Fruit fly (Drosophila melanogaster): ENCODE measurements around the gene alpha-Est3.

The alpha-Est3 gene

dm6 chr3R:7523594-7523993 is 17.8 kb downstream of the alpha-Est3 start, which contains the start of gene alpha-Est7:
Gene alpha-Est7 (minus strand): TSS chr3R:7523753.
- TF ChIP-seq CG17806 (tag; optimal IDR thresholded peaks at IDR 0.05): no peak
- TF ChIP-seq CG10348 (GFP tag; IDR thresholded peaks at IDR 0.05): no peak
- no peak for TF ChIP-seq CG9948 (tag; optimal IDR thresholded peaks at IDR 0.05)
- no peak for TF ChIP-seq CG8301 (tag; optimal IDR thresholded peaks at IDR 0.05)
- no peak for TF ChIP-seq D1 (tag; optimal IDR thresholded peaks at IDR 0.05)
- TF ChIP-seq CG15710 (tag; optimal IDR thresholded peaks at IDR 0.05): no peak
- TF ChIP-seq Pif1B (GFP tag; optimal IDR thresholded peaks at IDR 0.05): no peak
- no peak for TF ChIP-seq Ets98B (GFP tag; IDR thresholded peaks at IDR 0.05)
- TF ChIP-seq CG34367 (tag; optimal IDR thresholded peaks at IDR 0.05): no peak
- TF ChIP-seq CG12605 (GFP tag; IDR thresholded peaks at IDR 0.05): no peak; the same call in 1 of the 2 replicates
- no peak for TF ChIP-seq Snoo (tag; optimal IDR thresholded peaks at IDR 0.05)

dm6 chr3R:7522266-7522955 is 19.0 kb downstream of the alpha-Est3 start:
- no peak for TF ChIP-seq CG4496 (GFP tag; IDR thresholded peaks at IDR 0.05)
- TF ChIP-seq CG8159 (tag; optimal IDR thresholded peaks at IDR 0.05): peak; percentile 3

- TF ChIP-seq EcR (GFP tag; optimal IDR thresholded peaks at IDR 0.05): no peak
- TF ChIP-seq gl (tag; optimal IDR thresholded peaks at IDR 0.05): no peak
- TF ChIP-seq Ets98B (GFP tag; IDR thresholded peaks at IDR 0.05): no peak
- no peak for TF ChIP-seq rn (GFP tag; IDR thresholded peaks at IDR 0.05)
- TF ChIP-seq CG34367 (tag; optimal IDR thresholded peaks at IDR 0.05): no peak
- TF ChIP-seq CG9948 (tag; optimal IDR thresholded peaks at IDR 0.05): no peak
- no peak for TF ChIP-seq CG13204 (GFP tag; optimal IDR thresholded peaks at IDR 0.05)
- TF ChIP-seq CG17806 (tag; optimal IDR thresholded peaks at IDR 0.05): no peak
These were observed 22.1 kb downstream of the alpha-Est3 start, which contains the start of gene Ubc84D for dm6 chr3R:7519356-7519755. Gene Ubc84D (minus strand): TSS chr3R:7519456.

dm6 chr3R:7515599-7516069 is 25.8 kb downstream of the alpha-Est3 start, which contains the start of gene alpha-Est8:
Gene alpha-Est8 (minus strand): TSS chr3R:7515670.
- TF ChIP-seq CG12605 (GFP tag; IDR thresholded peaks at IDR 0.05) (0 out of 2 replicates have a peak, but pooled peaks have one; percentile 25), CG34367 (tag; optimal IDR thresholded peaks at IDR 0.05) (no peak), Ets98B (GFP tag; IDR thresholded peaks at IDR 0.05) (0 out of 2 replicates have a peak, but pooled peaks have one; percentile 11), CG17806 (tag; optimal IDR thresholded peaks at IDR 0.05) (no peak)

- TF ChIP-seq EcR (GFP tag; optimal IDR thresholded peaks at IDR 0.05) (peak; percentile 16), Pif1A (GFP tag; optimal IDR thresholded peaks at IDR 0.05) (no peak)
These were observed 27.1 kb downstream of the alpha-Est3 start for dm6 chr3R:7514232-7514863.

dm6 chr3R:7508198-7508837 is 33.1 kb downstream of the alpha-Est3 start:
- TF ChIP-seq CG8301 (tag; optimal IDR thresholded peaks at IDR 0.05) (no peak), CG15710 (tag; optimal IDR thresholded peaks at IDR 0.05) (no peak), CG14655 (GFP tag; optimal IDR thresholded peaks at IDR 0.05) (no peak), CG12605 (GFP tag; IDR thresholded peaks at IDR 0.05) (no peak), D1 (tag; optimal IDR thresholded peaks at IDR 0.05) (peak; percentile 41), CG32121 (GFP tag; IDR thresholded peaks at IDR 0.05) (no peak), CG17806 (tag; optimal IDR thresholded peaks at IDR 0.05) (no peak), CG10348 (GFP tag; IDR thresholded peaks at IDR 0.05) (no peak), CG4496 (GFP tag; IDR thresholded peaks at IDR 0.05) (peak; percentile 54; the same call in 1 of the 3 replicates), EcR (GFP tag; optimal IDR thresholded peaks at IDR 0.05) (no peak), Ets98B (GFP tag; IDR thresholded peaks at IDR 0.05) (no peak), Pif1B (GFP tag; optimal IDR thresholded peaks at IDR 0.05) (no peak)

- TF ChIP-seq CG34367 (tag; optimal IDR thresholded peaks at IDR 0.05) (no peak), fd96Ca (GFP tag; IDR thresholded peaks at IDR 0.05) (peak; percentile 42; the same call in 1 of the 3 replicates), CG4496 (GFP tag; IDR thresholded peaks at IDR 0.05) (peak; percentile 81), CG32121 (GFP tag; IDR thresholded peaks at IDR 0.05) (peak; percentile 68), Ets98B (GFP tag; IDR thresholded peaks at IDR 0.05) (peak; percentile 65), Pif1B (GFP tag; optimal IDR thresholded peaks at IDR 0.05) (no peak), CG12605 (GFP tag; IDR thresholded peaks at IDR 0.05) (no peak), CG13204 (GFP tag; optimal IDR thresholded peaks at IDR 0.05) (no peak), Pif1A (GFP tag; optimal IDR thresholded peaks at IDR 0.05) (peak; percentile 0)
These were observed 35.0 kb downstream of the alpha-Est3 start for dm6 chr3R:7506314-7506988.
